Worm (Caenorhabditis elegans): ENCODE data around the gene lgg-2.

DNA sequence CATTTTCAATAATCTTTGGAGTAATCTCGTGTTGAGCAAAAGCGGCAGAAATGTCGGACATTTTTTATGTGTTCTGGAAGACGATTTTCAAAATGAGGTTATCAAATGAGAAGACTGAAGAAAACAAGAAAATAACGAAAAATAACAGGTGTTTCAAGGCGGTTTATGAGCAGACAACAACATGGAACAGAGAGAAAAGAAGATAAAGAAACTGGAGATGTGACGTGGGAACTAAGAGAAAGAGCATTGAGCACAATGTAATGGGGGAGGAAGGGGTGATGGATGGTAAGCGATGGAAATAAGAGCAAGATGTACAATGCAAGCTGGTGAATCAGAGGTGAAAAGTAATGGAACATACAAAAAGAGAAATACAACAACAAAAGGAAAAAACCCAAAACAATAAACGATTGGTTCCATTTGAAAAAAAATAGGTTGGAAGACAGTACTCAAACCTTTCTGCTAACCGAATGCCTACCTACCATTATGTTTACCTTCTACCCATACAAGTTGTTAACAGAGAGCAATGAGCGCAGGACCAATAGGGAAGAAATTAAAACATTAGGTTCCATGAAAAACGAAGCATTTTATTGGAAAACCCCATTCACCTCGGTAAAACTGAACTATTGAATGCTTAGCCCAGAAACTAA lies 22.0 kb upstream of the lgg-2 start, which contains the start of gene Y69E1A.5:
- TF ChIP-seq klf-2 (GFP tag; conservative IDR thresholded peaks at IDR 0.05) (no peak), flt-1 (GFP tag; IDR thresholded peaks at IDR 0.05) (no peak), ref-1 (GFP tag; conservative IDR thresholded peaks at IDR 0.05) (no peak), cog-1 (tag; optimal IDR thresholded peaks at IDR 0.05) (no peak), ztf-29 (GFP tag; IDR thresholded peaks at IDR 0.05) (no peak), T22C8.4 (GFP tag; IDR thresholded peaks at IDR 0.05) (no peak), tab-1 (GFP tag; IDR thresholded peaks at IDR 0.05) (no peak)

Data from whole organism, midembryonic.